Worm (Caenorhabditis elegans) whole organism, midembryonic: ENCODE measurements around the gene sru-31.

Source experiments
- T22C8.4 ChIP-seq: fragments of 200-800 bp; sonication (Bioruptor generic); IDR thresholded peaks from 2 replicates; pipeline ENCODE4 v1.3.6; 2022; ENCODE audit warnings: missing genetic modification characterization, missing compliant biosample characterization
- flt-1 ChIP-seq: fragments of 200-800 bp; sonication (Bioruptor generic); IDR thresholded peaks from 2 replicates; pipeline ENCODE4 v1.3.6; 2022; ENCODE audit warnings: missing genetic modification characterization, missing compliant biosample characterization
- med-1 ChIP-seq: sonication (generic microtip); optimal IDR thresholded peaks from 2 replicates; lab custom pipeline; 2017; ENCODE audit warnings: missing genetic modification characterization, mild to moderate bottlenecking, missing compliant biosample characterization, antibody characterized with exemption, missing genetic modification reagents; ENCODE audit not compliant: insufficient read depth
- ref-1 ChIP-seq: fragments of 200-800 bp; sonication (Bioruptor generic); conservative IDR thresholded peaks from 2 replicates; pipeline ENCODE4 v1.3.6; 2022; ENCODE audit warnings: missing genetic modification reagents, missing genetic modification characterization, missing compliant biosample characterization
- tab-1 ChIP-seq: fragments of 200-800 bp; sonication (Bioruptor generic); IDR thresholded peaks from 2 replicates; pipeline ENCODE4 v1.3.6; 2022; ENCODE audit warnings: missing genetic modification characterization, missing compliant biosample characterization
- ztf-29 ChIP-seq: fragments of 200-800 bp; sonication (Bioruptor generic); IDR thresholded peaks from 2 replicates; pipeline ENCODE4 v1.3.6; 2022; ENCODE audit warnings: missing genetic modification reagents, missing genetic modification characterization, missing compliant biosample characterization

- TF ChIP-seq med-1 (GFP tag; lab: Kevin White, UChicago) (no peak), ztf-29 (no peak), ref-1 (no peak), T22C8.4 (GFP tag; lab: Robert Waterston, UW) (no peak), tab-1 (GFP tag; lab: Robert Waterston, UW) (no peak), flt-1 (GFP tag; lab: Robert Waterston, UW) (no peak)
Observed at ce11 chrV:9798212-9798611, 18.3 kb upstream of the sru-31 start.
